Fruit fly (Drosophila melanogaster): ENCODE results near the gene gb.

gb gene

DNA sequence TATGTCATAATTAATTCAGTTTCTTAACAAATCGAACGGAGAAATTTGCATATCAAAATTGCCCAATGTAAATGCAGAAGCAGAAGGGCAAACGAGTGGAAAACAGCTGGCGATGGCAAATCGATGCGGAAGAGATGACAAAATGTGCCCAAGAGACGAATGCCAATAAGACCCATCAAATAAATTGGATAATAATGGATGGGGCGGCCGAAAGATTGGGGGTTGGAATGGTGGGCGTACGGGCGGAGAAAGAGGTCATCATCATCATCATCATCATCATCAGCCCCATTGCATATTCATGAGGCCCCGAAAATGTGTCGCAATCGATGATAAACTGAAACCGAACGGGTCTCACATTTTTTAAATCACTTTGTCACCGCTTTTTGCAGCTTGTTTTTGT, 21.9 kb upstream of the gb start:
- TF ChIP-seq psq (GFP tag; optimal IDR thresholded peaks at IDR 0.05) = no peak
- TF ChIP-seq br (GFP tag; optimal IDR thresholded peaks at IDR 0.05) = no peak
- TF ChIP-seq dmrt93B (GFP tag; optimal IDR thresholded peaks at IDR 0.05) = no peak
- no peak for TF ChIP-seq fru (GFP tag; optimal IDR thresholded peaks at IDR 0.05)
- TF ChIP-seq CG32264 (GFP tag; optimal IDR thresholded peaks at IDR 0.05) = no peak
- TF ChIP-seq brk (GFP tag; optimal IDR thresholded peaks at IDR 0.05) = no peak
- TF ChIP-seq CrebA (GFP tag; optimal IDR thresholded peaks at IDR 0.05; ENCODE audit: borderline replicate concordance) = no peak
- TF ChIP-seq GATAd (GFP tag; optimal IDR thresholded peaks at IDR 0.05) = no peak
- no peak for TF ChIP-seq sage (GFP tag; optimal IDR thresholded peaks at IDR 0.05)
- no peak for TF ChIP-seq Abd-B (GFP tag; optimal IDR thresholded peaks at IDR 0.05)
- no peak for TF ChIP-seq Jra (GFP tag; optimal IDR thresholded peaks at IDR 0.05)
- TF ChIP-seq Sp1 (GFP tag; optimal IDR thresholded peaks at IDR 0.05) = no peak

DNA sequence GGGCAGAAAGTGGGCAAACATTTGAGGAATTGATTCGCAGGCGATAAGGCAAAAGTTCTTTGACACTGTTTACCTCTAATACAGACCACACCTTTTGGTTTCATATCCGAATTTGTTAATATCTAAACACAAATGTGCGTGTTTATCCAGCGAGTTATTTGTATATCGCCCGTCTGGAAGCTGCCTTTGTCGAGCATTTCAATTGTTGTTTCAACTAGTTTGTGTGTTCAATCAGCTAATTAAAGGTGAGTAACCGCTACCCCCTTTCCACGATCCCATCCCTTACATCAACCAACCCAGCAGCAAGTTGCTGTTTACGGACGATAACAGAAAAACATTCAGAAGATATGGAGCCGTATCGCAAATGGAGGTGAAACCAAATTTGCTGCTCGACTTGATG, 19.3 kb upstream of the gb start:
- TF ChIP-seq tai (GFP tag; optimal IDR thresholded peaks at IDR 0.05) (peak; percentile 81), N (GFP tag; optimal IDR thresholded peaks at IDR 0.05) (no peak), Dfd (GFP tag; optimal IDR thresholded peaks at IDR 0.05) (no peak), Hr78 (GFP tag; optimal IDR thresholded peaks at IDR 0.05) (no peak), lola (GFP tag; optimal IDR thresholded peaks at IDR 0.05) (no peak), CG32264 (GFP tag; optimal IDR thresholded peaks at IDR 0.05) (no peak), usp (GFP tag; optimal IDR thresholded peaks at IDR 0.05) (no peak), h (GFP tag; optimal IDR thresholded peaks at IDR 0.05) (peak; percentile 93), Myc (optimal IDR thresholded peaks at IDR 0.05) (no peak), GATAd (GFP tag; optimal IDR thresholded peaks at IDR 0.05) (peak; percentile 93), brk (GFP tag; optimal IDR thresholded peaks at IDR 0.05) (peak; percentile 77), CrebA (GFP tag; optimal IDR thresholded peaks at IDR 0.05; ENCODE audit: borderline replicate concordance) (no peak), OdsH (GFP tag; optimal IDR thresholded peaks at IDR 0.05) (peak; percentile 88), psq (GFP tag; optimal IDR thresholded peaks at IDR 0.05) (peak; percentile 56), foxo (GFP tag; optimal IDR thresholded peaks at IDR 0.05) (peak in 1 of 2 experiments; percentile 71), Vsx2 (GFP tag; optimal IDR thresholded peaks at IDR 0.05; ENCODE audit: partially characterized antibody) (peak; percentile 91), HLH106 (tag; optimal IDR thresholded peaks at IDR 0.05) (peak; percentile 49), ey (GFP tag; optimal IDR thresholded peaks at IDR 0.05) (peak; percentile 44), dl (GFP tag; optimal IDR thresholded peaks at IDR 0.05; ENCODE audit: insufficient read depth in 1 of 2, partially characterized antibody in 2 of 2) (no peak), woc (GFP tag; optimal IDR thresholded peaks at IDR 0.05) (no peak), Mio (GFP tag; optimal IDR thresholded peaks at IDR 0.05) (no peak), dmrt93B (GFP tag; optimal IDR thresholded peaks at IDR 0.05) (peak; percentile 9), Jra (GFP tag; optimal IDR thresholded peaks at IDR 0.05) (peak; percentile 89), fru (GFP tag; optimal IDR thresholded peaks at IDR 0.05) (peak; percentile 70), sage (GFP tag; optimal IDR thresholded peaks at IDR 0.05) (peak; percentile 58), CG9705 (GFP tag; optimal IDR thresholded peaks at IDR 0.05) (peak; percentile 53), sv (GFP tag; optimal IDR thresholded peaks at IDR 0.05) (no peak), rgr (GFP tag; optimal IDR thresholded peaks at IDR 0.05) (peak; percentile 89), Hnf4 (GFP tag; optimal IDR thresholded peaks at IDR 0.05) (peak; percentile 87), jim (GFP tag; optimal IDR thresholded peaks at IDR 0.05) (peak; percentile 44), pan (optimal IDR thresholded peaks at IDR 0.05) (no peak), Abd-B (GFP tag; optimal IDR thresholded peaks at IDR 0.05) (no peak), Dif (GFP tag; optimal IDR thresholded peaks at IDR 0.05; ENCODE audit: partially characterized antibody) (no peak), Hr83 (GFP tag; optimal IDR thresholded peaks at IDR 0.05; ENCODE audit: poor library complexity, severe bottlenecking) (peak; percentile 97), Sp1 (GFP tag; optimal IDR thresholded peaks at IDR 0.05) (peak; percentile 68), br (GFP tag; optimal IDR thresholded peaks at IDR 0.05) (peak; percentile 83), Rel (GFP tag; optimal IDR thresholded peaks at IDR 0.05) (no peak), Rel (tag; optimal IDR thresholded peaks at IDR 0.05) (peak; percentile 60), dsf (GFP tag; optimal IDR thresholded peaks at IDR 0.05; ENCODE audit: borderline replicate concordance) (peak; percentile 40)
